Fruit fly (Drosophila melanogaster) whole organism, prepupa: ENCODE results near the gene CG3184.

Experiments
- Blimp-1 ChIP-seq: fragments of 200-800 bp; sonication (Bioruptor generic); optimal IDR thresholded peaks from 3 replicates; lab custom pipeline; 2017; ENCODE audit warnings: missing biosample characterization, missing genetic modification characterization, mild to moderate bottlenecking, moderate library complexity, missing genetic modification reagents
- CG10669 ChIP-seq: fragments of 200-800 bp; sonication (Bioruptor generic); optimal IDR thresholded peaks from 3 replicates; lab custom pipeline; 2018; ENCODE audit warnings: missing biosample characterization, mild to moderate bottlenecking, missing genetic modification characterization, moderate library complexity
- CG11762 ChIP-seq: fragments of 200-800 bp; sonication (Bioruptor generic); optimal IDR thresholded peaks from 3 replicates; lab custom pipeline; 2016; ENCODE audit warnings: missing biosample characterization, missing genetic modification characterization; ENCODE audit not compliant: insufficient read depth
- CG15336 ChIP-seq: fragments of 200-800 bp; sonication (Bioruptor generic); IDR thresholded peaks from 2 replicates; pipeline ENCODE4 v1.3.6; 2022; ENCODE audit warnings: missing biosample characterization, missing genetic modification characterization
- CG1621 ChIP-seq: fragments of 200-800 bp; sonication (Bioruptor generic); optimal IDR thresholded peaks from 3 replicates; lab custom pipeline; 2018; ENCODE audit warnings: missing biosample characterization, mild to moderate bottlenecking, missing genetic modification characterization
- CG16779 ChIP-seq: fragments of 200-800 bp; sonication (Bioruptor generic); optimal IDR thresholded peaks from 3 replicates; lab custom pipeline; 2017; ENCODE audit warnings: missing biosample characterization, mild to moderate bottlenecking, missing genetic modification characterization
- CG31627 ChIP-seq: fragments of 200-800 bp; sonication (Bioruptor generic); optimal IDR thresholded peaks from 3 replicates; lab custom pipeline; 2016; ENCODE audit warnings: missing biosample characterization, missing genetic modification characterization
- CG32006 ChIP-seq: fragments of 200-800 bp; sonication (Bioruptor generic); optimal IDR thresholded peaks from 3 replicates; lab custom pipeline; 2017; ENCODE audit warnings: missing biosample characterization, mild to moderate bottlenecking, missing genetic modification characterization
- CG34406 ChIP-seq: fragments of 200-800 bp; sonication (Bioruptor generic); optimal IDR thresholded peaks from 3 replicates; lab custom pipeline; 2016; ENCODE audit warnings: missing biosample characterization, missing genetic modification characterization
- CG6163 ChIP-seq: fragments of 200-800 bp; sonication (Bioruptor generic); IDR thresholded peaks from 3 replicates; pipeline ENCODE4 v1.3.6; 2022; ENCODE audit warnings: missing biosample characterization, missing genetic modification characterization
- CG6276 ChIP-seq: fragments of 200-800 bp; sonication (Bioruptor generic); optimal IDR thresholded peaks from 2 replicates; lab custom pipeline; 2017; ENCODE audit warnings: missing biosample characterization, mild to moderate bottlenecking, missing genetic modification characterization
- CG6792 ChIP-seq: fragments of 200-800 bp; sonication (Bioruptor generic); optimal IDR thresholded peaks from 3 replicates; lab custom pipeline; 2016; ENCODE audit warnings: missing biosample characterization, missing genetic modification characterization
- CG6808 ChIP-seq: fragments of 200-800 bp; sonication (Bioruptor generic); optimal IDR thresholded peaks from 3 replicates; lab custom pipeline; 2017; ENCODE audit warnings: missing biosample characterization, missing genetic modification characterization, mild to moderate bottlenecking, moderate library complexity, missing genetic modification reagents
- CG6854 ChIP-seq: fragments of 200-800 bp; sonication (Bioruptor generic); optimal IDR thresholded peaks from 2 replicates; lab custom pipeline; 2017; ENCODE audit warnings: missing biosample characterization, mild to moderate bottlenecking, missing genetic modification characterization
- CG8119 ChIP-seq: fragments of 200-800 bp; sonication (Bioruptor generic); IDR thresholded peaks from 3 replicates; pipeline ENCODE4 v1.3.6; 2022; ENCODE audit warnings: missing biosample characterization, missing genetic modification characterization
- CG8632 ChIP-seq: fragments of 200-800 bp; sonication (Bioruptor generic); optimal IDR thresholded peaks from 3 replicates; lab custom pipeline; 2016; ENCODE audit warnings: missing biosample characterization, missing genetic modification characterization
- CG9139 ChIP-seq: fragments of 200-800 bp; sonication (Bioruptor generic); optimal IDR thresholded peaks from 3 replicates; lab custom pipeline; 2017; ENCODE audit warnings: missing biosample characterization, mild to moderate bottlenecking, missing genetic modification characterization
- Eip75B ChIP-seq: fragments of 200-800 bp; sonication (Bioruptor generic); optimal IDR thresholded peaks from 3 replicates; lab custom pipeline; 2016; ENCODE audit warnings: missing biosample characterization, missing genetic modification characterization
- Eip78C ChIP-seq: fragments of 200-800 bp; sonication (Bioruptor generic); peaks from one replicate; lab custom pipeline; 2016; ENCODE audit warnings: missing biosample characterization, missing genetic modification characterization
- Hr38 ChIP-seq: sonication (Bioruptor generic); optimal IDR thresholded peaks from 2 replicates; lab custom pipeline; 2016; ENCODE audit warnings: missing biosample characterization, missing genetic modification characterization
- Hr39 ChIP-seq: fragments of 200-800 bp; sonication (Bioruptor generic); optimal IDR thresholded peaks from 2 replicates; lab custom pipeline; 2016; ENCODE audit warnings: missing biosample characterization, missing genetic modification characterization
- Hr4 ChIP-seq: fragments of 200-800 bp; sonication (Bioruptor generic); optimal IDR thresholded peaks from 3 replicates; lab custom pipeline; 2016; ENCODE audit warnings: missing biosample characterization, missing genetic modification characterization
- Sox102F ChIP-seq: fragments of 200-800 bp; sonication (Bioruptor generic); optimal IDR thresholded peaks from 2 replicates; lab custom pipeline; 2016; ENCODE audit warnings: missing biosample characterization, mild to moderate bottlenecking, missing genetic modification characterization
- Sox14 ChIP-seq: fragments of 200-800 bp; sonication (Bioruptor generic); optimal IDR thresholded peaks from 3 replicates; lab custom pipeline; 2016; ENCODE audit warnings: missing biosample characterization, missing genetic modification characterization
- Sox15 ChIP-seq: fragments of 200-800 bp; sonication (Bioruptor generic); optimal IDR thresholded peaks from 3 replicates; lab custom pipeline; 2016; ENCODE audit warnings: missing biosample characterization, missing genetic modification characterization
- achi ChIP-seq: fragments of 200-800 bp; sonication (Bioruptor generic); optimal IDR thresholded peaks from 3 replicates; lab custom pipeline; 2016; ENCODE audit warnings: missing biosample characterization, missing genetic modification characterization
- acj6 ChIP-seq: fragments of 200-800 bp; sonication (Bioruptor generic); optimal IDR thresholded peaks from 3 replicates; lab custom pipeline; 2016; ENCODE audit warnings: missing biosample characterization, missing genetic modification characterization
- dac ChIP-seq: fragments of 200-800 bp; sonication (Bioruptor generic); optimal IDR thresholded peaks from 2 replicates; lab custom pipeline; 2017; ENCODE audit warnings: missing biosample characterization, mild to moderate bottlenecking, missing genetic modification characterization
- dsx ChIP-seq: fragments of 200-800 bp; optimal IDR thresholded peaks from 3 replicates; lab custom pipeline; 2019; ENCODE audit warnings: missing biosample characterization, mild to moderate bottlenecking, missing genetic modification characterization, moderate library complexity; ENCODE audit not compliant: poor library complexity, severe bottlenecking
- eg ChIP-seq: fragments of 200-800 bp; sonication (Bioruptor generic); IDR thresholded peaks from 3 replicates; pipeline ENCODE4 v1.3.6; 2022; ENCODE audit warnings: missing biosample characterization, missing genetic modification characterization
- esn ChIP-seq: fragments of 200-800 bp; sonication (Bioruptor generic); optimal IDR thresholded peaks from 2 replicates; lab custom pipeline; 2016; ENCODE audit warnings: missing biosample characterization, mild to moderate bottlenecking, missing genetic modification characterization, moderate library complexity
- fd59A ChIP-seq: fragments of 200-800 bp; sonication (Bioruptor generic); optimal IDR thresholded peaks from 2 replicates; lab custom pipeline; 2017; ENCODE audit warnings: missing biosample characterization, mild to moderate bottlenecking, missing genetic modification characterization, missing genetic modification reagents
- fkh ChIP-seq: fragments of 200-800 bp; sonication (Bioruptor generic); optimal IDR thresholded peaks from 3 replicates; lab custom pipeline; 2017; ENCODE audit warnings: missing biosample characterization, mild to moderate bottlenecking, missing genetic modification characterization, moderate library complexity
- lz ChIP-seq: fragments of 200-800 bp; sonication (Bioruptor generic); optimal IDR thresholded peaks from 3 replicates; lab custom pipeline; 2016; ENCODE audit warnings: missing biosample characterization, missing genetic modification characterization
- net ChIP-seq: fragments of 200-800 bp; sonication (Bioruptor generic); optimal IDR thresholded peaks from 3 replicates; lab custom pipeline; 2016; ENCODE audit warnings: missing biosample characterization, missing genetic modification characterization
- salr ChIP-seq, 2 experiments: fragments of 200-800 bp; sonication (Bioruptor generic); optimal IDR thresholded peaks; 3 replicates each; lab custom pipeline; 2016 to 2018; ENCODE audit warnings: missing biosample characterization in 2 of 2, missing genetic modification characterization in 2 of 2, mild to moderate bottlenecking in 1 of 2
- spab ChIP-seq: fragments of 200-800 bp; sonication (Bioruptor generic); optimal IDR thresholded peaks from 2 replicates; lab custom pipeline; 2017; ENCODE audit warnings: missing biosample characterization, mild to moderate bottlenecking, missing genetic modification characterization, missing genetic modification reagents
- ss ChIP-seq, 2 experiments: fragments of 200-800 bp; sonication (Bioruptor generic); optimal IDR thresholded peaks; 2 replicates in 1 of 2; 3 replicates in 1 of 2; lab custom pipeline; 2017 to 2018; ENCODE audit warnings: mild to moderate bottlenecking in 2 of 2, missing biosample characterization in 2 of 2, missing genetic modification characterization in 2 of 2, moderate library complexity in 1 of 2
- vri ChIP-seq: fragments of 200-800 bp; sonication (Bioruptor generic); optimal IDR thresholded peaks from 3 replicates; lab custom pipeline; 2016; ENCODE audit warnings: missing biosample characterization, mild to moderate bottlenecking, missing genetic modification characterization

The CG3184 gene

DNA sequence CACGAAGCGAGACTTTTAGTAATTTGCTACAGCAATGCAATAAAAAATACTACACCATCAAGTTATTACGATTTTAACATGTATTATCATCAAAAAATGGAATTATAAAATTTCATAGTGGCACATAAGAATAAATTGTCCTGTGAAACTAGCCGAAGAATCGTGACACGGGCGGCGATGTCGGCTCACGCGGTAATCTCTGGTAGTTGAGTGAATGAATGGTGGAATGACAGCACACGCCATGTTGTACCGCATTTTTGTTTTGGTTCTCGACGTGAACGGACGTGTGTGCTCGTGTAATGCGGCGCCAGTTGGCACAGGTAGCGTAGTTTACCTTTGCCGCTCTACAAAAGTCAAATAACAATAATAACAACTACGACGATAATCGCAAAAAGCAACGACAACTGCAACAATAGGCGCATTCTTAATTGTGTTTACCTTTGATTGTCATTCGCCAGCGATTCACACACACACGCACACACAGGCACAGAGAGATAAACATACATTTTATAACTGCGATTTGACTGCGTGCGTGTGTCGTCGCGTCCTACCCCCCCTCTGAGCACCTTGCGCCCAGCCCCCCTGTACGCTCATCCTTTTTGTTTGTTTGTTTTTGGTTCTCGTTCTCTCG is 10.8 kb upstream of the CG3184 start, which contains the start of gene CG14441 (continued):
- TF ChIP-seq CG8632 (GFP tag; lab: Kevin White, UChicago) (peak; percentile 52), achi (GFP tag; lab: Kevin White, UChicago) (peak; percentile 25), eg (GFP tag; lab: Robert Waterston, UW) (peak; percentile 32; the same call in 1 of the 3 replicates), CG31627 (no peak), Blimp-1 (GFP tag; lab: Kevin White, UChicago) (no peak), dsx (GFP tag; lab: Kevin White, UChicago) (peak; percentile 68), CG6276 (GFP tag; lab: Kevin White, UChicago) (peak; percentile 18), Hr39 (GFP tag; lab: Kevin White, UChicago) (peak; percentile 5), CG34406 (GFP tag; lab: Kevin White, UChicago) (peak; percentile 46), ss (GFP tag; optimal IDR thresholded peaks at IDR 0.05; lab: Kevin White, UChicago) (peak; percentile 75 to 81), Eip78C (GFP tag; lab: Kevin White, UChicago) (peak; percentile 93), fd59A (GFP tag; lab: Kevin White, UChicago) (no peak), salr (GFP tag; optimal IDR thresholded peaks at IDR 0.05; lab: Kevin White, UChicago) (no peak), Hr38 (no peak), Hr4 (GFP tag; lab: Kevin White, UChicago) (peak; percentile 37), Sox14 (peak; percentile 58), net (GFP tag; lab: Kevin White, UChicago) (peak; percentile 71), dac (GFP tag; lab: Kevin White, UChicago) (no peak), CG10669 (GFP tag; lab: Kevin White, UChicago) (peak; percentile 29), lz (GFP tag; lab: Kevin White, UChicago) (peak; percentile 38), fkh (GFP tag; lab: Kevin White, UChicago) (peak; percentile 81), CG16779 (tag; lab: Kevin White, UChicago) (peak; percentile 75), CG8119 (GFP tag; lab: Robert Waterston, UW) (no peak; the same call in 1 of the 3 replicates), CG6792 (GFP tag; lab: Kevin White, UChicago) (peak; percentile 47), CG11762 (GFP tag; lab: Kevin White, UChicago) (peak; percentile 18), CG9139 (GFP tag; lab: Kevin White, UChicago) (peak; percentile 70), spab (GFP tag; lab: Kevin White, UChicago) (no peak), CG6163 (GFP tag; lab: Robert Waterston, UW) (peak; percentile 54; the same call in 1 of the 3 replicates), Sox15 (no peak), esn (GFP tag; lab: Kevin White, UChicago) (peak; percentile 65), CG32006 (peak; percentile 24), Eip75B (GFP tag; lab: Kevin White, UChicago) (peak; percentile 23), Sox102F (GFP tag; lab: Kevin White, UChicago) (peak; percentile 77)

DNA sequence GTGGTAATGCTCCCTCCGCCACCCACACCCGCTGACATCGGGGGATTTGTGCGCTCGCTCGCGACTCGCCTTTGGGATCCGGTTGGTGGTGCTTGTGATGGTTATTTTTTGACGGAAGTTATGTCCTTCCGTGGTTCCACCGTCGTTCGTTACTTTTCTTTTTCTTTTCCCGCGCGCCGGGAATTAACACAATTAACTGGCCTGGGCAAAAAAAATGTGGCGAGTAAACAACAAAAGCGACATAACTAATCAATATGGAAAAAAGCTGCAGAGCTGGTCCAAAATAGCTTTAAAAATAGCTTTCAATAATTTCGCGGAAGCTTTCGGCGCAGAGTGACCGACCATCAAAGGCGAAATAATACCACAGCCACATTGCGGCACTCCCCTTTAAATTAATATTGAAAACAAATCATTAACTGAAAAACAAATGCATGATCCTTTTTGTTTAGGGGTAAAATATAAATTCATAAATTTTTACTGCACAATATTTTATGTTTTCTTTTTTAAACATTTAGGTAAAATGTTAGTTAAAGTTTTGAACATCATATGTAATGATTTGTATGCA is 9.8 kb upstream of the CG3184 start, which contains the start of gene CG14440:
TSS of gene CG14440 (minus strand) at position 320 of the 565 bp plus-strand sequence.
- peak; percentile 30 for TF ChIP-seq vri (GFP tag; lab: Kevin White, UChicago)
- peak; percentile 15 for TF ChIP-seq CG6808 (GFP tag; lab: Kevin White, UChicago)
- TF ChIP-seq CG9139 (GFP tag; lab: Kevin White, UChicago), result no peak
- peak; percentile 16 for TF ChIP-seq Eip78C (GFP tag; lab: Kevin White, UChicago)
- TF ChIP-seq dsx (GFP tag; lab: Kevin White, UChicago), result no peak
- no peak for TF ChIP-seq Sox15
- TF ChIP-seq acj6, result no peak
- peak; percentile 68 for TF ChIP-seq fkh (GFP tag; lab: Kevin White, UChicago)
- TF ChIP-seq CG6792 (GFP tag; lab: Kevin White, UChicago), result no peak
- peak; percentile 4 to 45 for TF ChIP-seq ss (GFP tag; optimal IDR thresholded peaks at IDR 0.05; lab: Kevin White, UChicago)
- peak; percentile 40 for TF ChIP-seq CG1621 (tag; lab: Kevin White, UChicago)
- peak; percentile 35 for TF ChIP-seq CG6854 (GFP tag; lab: Kevin White, UChicago)
- 0 out of 2 replicates have a peak, but pooled peaks have one; percentile 14 for TF ChIP-seq CG15336 (GFP tag; lab: Robert Waterston, UW)
